Fruit fly (Drosophila melanogaster) whole organism, embryonic: ENCODE data around the gene Mob3.

Experiments
- Aef1 ChIP-seq: fragments of 200-800 bp; sonication (Bioruptor generic); IDR thresholded peaks from 3 replicates; pipeline ENCODE4 v1.3.6; 2022; ENCODE audit warnings: missing biosample characterization, missing genetic modification characterization
- Atf-2 ChIP-seq: fragments of 200-800 bp; sonication (Bioruptor generic); optimal IDR thresholded peaks from 2 replicates; lab custom pipeline; 2016; ENCODE audit warnings: missing biosample characterization, missing genetic modification characterization
- Awh ChIP-seq: fragments of 200-800 bp; sonication (Bioruptor generic); IDR thresholded peaks from 2 replicates; pipeline ENCODE4, ENCODE4 v1.3.6; 2022; ENCODE audit warnings: missing biosample characterization, missing genetic modification characterization
- BtbVII ChIP-seq: fragments of 200-800 bp; sonication (Bioruptor generic); optimal IDR thresholded peaks from 3 replicates; lab custom pipeline; 2017; ENCODE audit warnings: missing biosample characterization, mild to moderate bottlenecking, missing genetic modification characterization
- CG10267 ChIP-seq: fragments of 200-800 bp; sonication (Bioruptor generic); optimal IDR thresholded peaks from 2 replicates; lab custom pipeline; 2018; ENCODE audit warnings: missing biosample characterization, mild to moderate bottlenecking, missing genetic modification characterization, moderate library complexity
- CG13287 ChIP-seq: fragments of 200-800 bp; sonication (Bioruptor generic); IDR thresholded peaks from 2 replicates; pipeline ENCODE4 v1.3.6; 2022; ENCODE audit warnings: missing biosample characterization, missing genetic modification characterization; ENCODE audit not compliant: partially characterized antibody
- CG13424 ChIP-seq: fragments of 200-800 bp; sonication (Bioruptor generic); optimal IDR thresholded peaks from 2 replicates; lab custom pipeline; 2019; ENCODE audit warnings: missing biosample characterization, mild to moderate bottlenecking, missing genetic modification characterization, moderate library complexity
- CG1647 ChIP-seq: fragments of 200-800 bp; sonication (Bioruptor generic); optimal IDR thresholded peaks from 3 replicates; lab custom pipeline; 2016; ENCODE audit warnings: missing biosample characterization, missing genetic modification characterization
- CG17912 ChIP-seq: fragments of 200-800 bp; sonication (Bioruptor generic); optimal IDR thresholded peaks from 2 replicates; lab custom pipeline; 2018; ENCODE audit warnings: missing biosample characterization, mild to moderate bottlenecking, missing genetic modification characterization
- CG18619 ChIP-seq: fragments of 200-800 bp; sonication (Bioruptor generic); optimal IDR thresholded peaks from 3 replicates; lab custom pipeline; 2017; ENCODE audit warnings: missing biosample characterization, mild to moderate bottlenecking, missing genetic modification characterization
- CG31224 ChIP-seq: fragments of 200-800 bp; sonication (Bioruptor generic); IDR thresholded peaks from 2 replicates; pipeline ENCODE4 v1.3.6; 2022; ENCODE audit warnings: missing biosample characterization, missing genetic modification characterization
- CG31388 ChIP-seq: fragments of 200-800 bp; sonication (Bioruptor generic); optimal IDR thresholded peaks from 2 replicates; lab custom pipeline; 2016; ENCODE audit warnings: missing biosample characterization, missing genetic modification characterization
- CG33213 ChIP-seq: fragments of 200-800 bp; sonication (Bioruptor generic); optimal IDR thresholded peaks from 3 replicates; lab custom pipeline; 2016; ENCODE audit warnings: missing biosample characterization, missing genetic modification characterization
- CG4282 ChIP-seq: fragments of 200-800 bp; sonication (Bioruptor generic); optimal IDR thresholded peaks from 2 replicates; lab custom pipeline; 2016; ENCODE audit warnings: missing biosample characterization, missing genetic modification characterization
- CG6689 ChIP-seq: fragments of 200-800 bp; sonication (Bioruptor generic); IDR thresholded peaks from 2 replicates; pipeline ENCODE4 v1.3.6; 2022; ENCODE audit warnings: missing biosample characterization, missing genetic modification characterization
- CG7786 ChIP-seq: fragments of 200-800 bp; sonication (Bioruptor generic); optimal IDR thresholded peaks from 2 replicates; lab custom pipeline; 2016; ENCODE audit warnings: missing biosample characterization, missing genetic modification characterization
- CG8388 ChIP-seq: fragments of 200-800 bp; sonication (Bioruptor generic); optimal IDR thresholded peaks from 2 replicates; lab custom pipeline; 2019; ENCODE audit warnings: missing biosample characterization, mild to moderate bottlenecking, missing genetic modification characterization, moderate library complexity
- Dbx ChIP-seq: fragments of 200-800 bp; sonication (Bioruptor generic); IDR thresholded peaks from 3 replicates; pipeline ENCODE4 v1.3.6; 2022; ENCODE audit warnings: missing biosample characterization, missing genetic modification characterization
- Dref ChIP-seq: fragments of 200-800 bp; sonication (Bioruptor generic); IDR thresholded peaks from 2 replicates; pipeline ENCODE4 v1.3.6; 2022; ENCODE audit warnings: missing biosample characterization, missing genetic modification characterization
- E2f2 ChIP-seq: fragments of 200-800 bp; sonication (Bioruptor generic); IDR thresholded peaks from 2 replicates; pipeline ENCODE4 v1.3.6; 2022; ENCODE audit warnings: missing biosample characterization, missing genetic modification characterization
- Eip74EF ChIP-seq, 2 experiments: fragments of 200-800 bp in 1 of 2; fragments of >200 bp in 1 of 2; sonication (Bioruptor generic) in 1 of 2; optimal IDR thresholded peaks; 2 replicates each; lab custom pipeline; 2017 to 2019; ENCODE audit warnings: missing biosample characterization in 2 of 2, missing genetic modification characterization in 2 of 2, mild to moderate bottlenecking in 1 of 2, moderate library complexity in 1 of 2
- Ets65A ChIP-seq: fragments of 200-800 bp; sonication (Bioruptor generic); peaks from one replicate; lab custom pipeline; 2016; ENCODE audit warnings: missing biosample characterization, missing genetic modification characterization
- Fer1 ChIP-seq: fragments of 200-800 bp; sonication (Bioruptor generic); optimal IDR thresholded peaks from 2 replicates; lab custom pipeline; 2017; ENCODE audit warnings: missing biosample characterization, mild to moderate bottlenecking, missing genetic modification characterization
- HLHmδ ChIP-seq: fragments of 200-800 bp; sonication (Bioruptor generic); optimal IDR thresholded peaks from 2 replicates; lab custom pipeline; 2018; ENCODE audit warnings: missing biosample characterization, mild to moderate bottlenecking, missing genetic modification characterization, moderate library complexity
- HmgD ChIP-seq: fragments of 200-800 bp; sonication (Bioruptor generic); optimal IDR thresholded peaks from 3 replicates; lab custom pipeline; 2016; ENCODE audit warnings: missing biosample characterization, missing genetic modification characterization
- HmgZ ChIP-seq: fragments of 200-800 bp; sonication (Bioruptor generic); optimal IDR thresholded peaks from 2 replicates; lab custom pipeline; 2018; ENCODE audit warnings: missing biosample characterization, mild to moderate bottlenecking, missing genetic modification characterization
- Hr78 ChIP-seq, 2 experiments: fragments of 200-800 bp in 1 of 2; fragments of >200 bp in 1 of 2; sonication (Bioruptor generic) in 1 of 2; optimal IDR thresholded peaks; 2 replicates each; lab custom pipeline; 2017 to 2019; ENCODE audit warnings: missing biosample characterization in 2 of 2, missing genetic modification characterization in 2 of 2, mild to moderate bottlenecking in 1 of 2, moderate library complexity in 1 of 2
- Med ChIP-seq: fragments of 200-800 bp; sonication (Bioruptor generic); peaks from one replicate; lab custom pipeline; 2016; ENCODE audit warnings: missing biosample characterization, missing genetic modification characterization, mild to moderate bottlenecking, inconsistent platforms, moderate library complexity
- Opbp ChIP-seq: fragments of 200-800 bp; sonication (Bioruptor generic); IDR thresholded peaks from 3 replicates; pipeline ENCODE4 v1.3.6; 2022; ENCODE audit warnings: missing biosample characterization, missing genetic modification characterization; ENCODE audit not compliant: partially characterized antibody
- TFAM ChIP-seq: fragments of 200-800 bp; sonication (Bioruptor generic); optimal IDR thresholded peaks from 2 replicates; lab custom pipeline; 2017; ENCODE audit warnings: missing biosample characterization, missing genetic modification characterization, inconsistent platforms
- Xrp1 ChIP-seq: fragments of 200-800 bp; sonication (Bioruptor generic); IDR thresholded peaks from 2 replicates; pipeline ENCODE4 v1.3.6; 2022; ENCODE audit warnings: missing biosample characterization, missing genetic modification characterization
- abd-A ChIP-seq: fragments of 200-800 bp; sonication (Bioruptor generic); optimal IDR thresholded peaks from 3 replicates; lab custom pipeline; 2019; ENCODE audit warnings: missing biosample characterization, mild to moderate bottlenecking, missing genetic modification characterization, moderate library complexity
- ash1 ChIP-seq: fragments of 200-800 bp; sonication (Bioruptor generic); optimal IDR thresholded peaks from 2 replicates; lab custom pipeline; 2018; ENCODE audit warnings: missing biosample characterization, mild to moderate bottlenecking, missing genetic modification characterization
- btn ChIP-seq: fragments of 200-800 bp; sonication (Bioruptor generic); optimal IDR thresholded peaks from 2 replicates; lab custom pipeline; 2016; ENCODE audit warnings: missing biosample characterization, missing genetic modification characterization
- cas ChIP-seq: fragments of 200-800 bp; sonication (Bioruptor generic); IDR thresholded peaks from 2 replicates; pipeline ENCODE4 v1.3.6; 2022; ENCODE audit warnings: missing biosample characterization, missing genetic modification characterization
- crc ChIP-seq: fragments of 200-800 bp; sonication (Bioruptor generic); optimal IDR thresholded peaks from 2 replicates; lab custom pipeline; 2016; ENCODE audit warnings: missing biosample characterization, missing genetic modification characterization
- dan ChIP-seq: fragments of 200-800 bp; sonication (Bioruptor generic); IDR thresholded peaks from 2 replicates; pipeline ENCODE4 v1.3.6; 2022; ENCODE audit warnings: missing biosample characterization, missing genetic modification characterization
- eve ChIP-seq, 2 experiments: fragments of >200 bp; optimal IDR thresholded peaks; 2 replicates each; lab custom pipeline; 2017; ENCODE audit warnings: missing biosample characterization in 2 of 2, missing genetic modification characterization in 2 of 2
- exex ChIP-seq: fragments of 200-800 bp; sonication (Bioruptor generic); optimal IDR thresholded peaks from 4 replicates; lab custom pipeline; 2018; ENCODE audit warnings: missing biosample characterization, mild to moderate bottlenecking, missing genetic modification characterization, moderate library complexity
- fd102C ChIP-seq: fragments of 200-800 bp; sonication (Bioruptor generic); optimal IDR thresholded peaks from 2 replicates; lab custom pipeline; 2018; ENCODE audit warnings: missing biosample characterization, mild to moderate bottlenecking, missing genetic modification characterization, moderate library complexity
- ham ChIP-seq: fragments of 200-800 bp; sonication (Bioruptor generic); IDR thresholded peaks from 2 replicates; pipeline ENCODE4 v1.3.6; 2022; ENCODE audit warnings: missing biosample characterization, missing genetic modification characterization
- insv ChIP-seq, 2 experiments: fragments of 200-800 bp; sonication (Bioruptor generic); optimal IDR thresholded peaks; 3 replicates each; lab custom pipeline; 2016 to 2018; ENCODE audit warnings: missing biosample characterization in 2 of 2, missing genetic modification characterization in 2 of 2
- lmd ChIP-seq: fragments of 200-800 bp; sonication (Bioruptor generic); IDR thresholded peaks from 2 replicates; pipeline ENCODE4 v1.3.6; 2022; ENCODE audit warnings: missing biosample characterization, missing genetic modification characterization
- maf-S ChIP-seq: fragments of 200-800 bp; sonication (Bioruptor generic); optimal IDR thresholded peaks from 2 replicates; lab custom pipeline; 2016; ENCODE audit warnings: missing biosample characterization, missing genetic modification characterization
- nom ChIP-seq: fragments of 200-800 bp; sonication (Bioruptor generic); optimal IDR thresholded peaks from 2 replicates; lab custom pipeline; 2017; ENCODE audit warnings: missing biosample characterization, missing genetic modification characterization, mild to moderate bottlenecking, moderate library complexity, missing genetic modification reagents
- sens ChIP-seq: fragments of 200-800 bp; sonication (Bioruptor generic); peaks from one replicate; lab custom pipeline; 2016; ENCODE audit warnings: missing biosample characterization, missing genetic modification characterization
- sr ChIP-seq: fragments of 200-800 bp; sonication (Bioruptor generic); IDR thresholded peaks from 3 replicates; pipeline ENCODE4 v1.3.6; 2022; ENCODE audit warnings: missing biosample characterization, missing genetic modification characterization
- stwl ChIP-seq: fragments of 200-800 bp; sonication (Bioruptor generic); optimal IDR thresholded peaks from 3 replicates; lab custom pipeline; 2018; ENCODE audit warnings: missing biosample characterization, mild to moderate bottlenecking, missing genetic modification characterization, moderate library complexity
- tap ChIP-seq: fragments of 200-800 bp; optimal IDR thresholded peaks from 3 replicates; lab custom pipeline; 2019; ENCODE audit warnings: missing biosample characterization, mild to moderate bottlenecking, missing genetic modification characterization, moderate library complexity
- tll ChIP-seq, 2 experiments: fragments of 200-800 bp in 1 of 2; fragments of >200 bp in 1 of 2; sonication (Bioruptor generic) in 1 of 2; optimal IDR thresholded peaks; 2 replicates each; lab custom pipeline; 2017 to 2019; ENCODE audit warnings: missing biosample characterization in 2 of 2, missing genetic modification characterization in 2 of 2, mild to moderate bottlenecking in 1 of 2, moderate library complexity in 1 of 2
- vvl ChIP-seq: fragments of 200-800 bp; sonication (Bioruptor generic); IDR thresholded peaks from 2 replicates; pipeline ENCODE4 v1.3.6; 2022; ENCODE audit warnings: missing biosample characterization, missing genetic modification characterization
- zfh1 ChIP-seq: fragments of 200-800 bp; sonication (Bioruptor generic); IDR thresholded peaks from 3 replicates; pipeline ENCODE4 v1.3.6; 2022; ENCODE audit warnings: missing biosample characterization, missing genetic modification characterization

Mob3 gene

dm6 chr2L:10303786-10304185, 38.6 kb downstream of the Mob3 start, which contains the start of gene nmd (continued):
- TF ChIP-seq CG31224 (GFP tag; lab: Robert Waterston, UW) (no peak), Med (GFP tag; lab: Kevin White, UChicago) (no peak), fd102C (GFP tag; lab: Kevin White, UChicago) (no peak), dan (GFP tag; lab: Robert Waterston, UW) (no peak), btn (no peak), Dbx (no peak), HmgZ (peak; percentile 19), Fer1 (peak; percentile 50), lmd (no peak), sens (GFP tag; lab: Kevin White, UChicago) (no peak), Awh (GFP tag; lab: Robert Waterston, UW) (0 out of 2 replicates have a peak, but pooled peaks have one; percentile 28), Opbp (GFP tag; lab: Robert Waterston, UW) (no peak), CG13287 (peak; percentile 53), zfh1 (GFP tag; lab: Robert Waterston, UW) (no peak), sr (GFP tag; lab: Robert Waterston, UW) (no peak), ash1 (GFP tag; lab: Kevin White, UChicago) (no peak), CG8388 (GFP tag; lab: Kevin White, UChicago) (no peak), abd-A (tag; lab: Kevin White, UChicago) (no peak), crc (GFP tag; lab: Kevin White, UChicago) (no peak), Dref (GFP tag; lab: Robert Waterston, UW) (peak; percentile 59), exex (tag; lab: Kevin White, UChicago) (no peak), HmgD (GFP tag; lab: Kevin White, UChicago) (peak; percentile 34), CG31388 (no peak), CG6689 (no peak), CG33213 (GFP tag; lab: Kevin White, UChicago) (peak; percentile 49), Aef1 (no peak), insv (GFP tag; optimal IDR thresholded peaks at IDR 0.05; lab: Kevin White, UChicago) (no peak), CG17912 (GFP tag; lab: Kevin White, UChicago) (no peak), Hr78 (GFP tag; optimal IDR thresholded peaks at IDR 0.05; lab: Kevin White, UChicago) (no peak), CG1647 (no peak), maf-S (GFP tag; lab: Kevin White, UChicago) (peak; percentile 9), E2f2 (peak; percentile 35; the same call in 1 of the 2 replicates), nom (GFP tag; lab: Kevin White, UChicago) (peak; percentile 24), Ets65A (GFP tag; lab: Kevin White, UChicago) (peak; percentile 60), CG7786 (GFP tag; lab: Kevin White, UChicago) (no peak), CG4282 (GFP tag; lab: Kevin White, UChicago) (no peak), Atf-2 (GFP tag; lab: Kevin White, UChicago) (no peak), HLHmδ (GFP tag; lab: Kevin White, UChicago) (no peak), tap (tag; lab: Kevin White, UChicago) (no peak), vvl (GFP tag; lab: Robert Waterston, UW) (no peak), CG10267 (tag; lab: Kevin White, UChicago) (peak; percentile 14), CG18619 (GFP tag; lab: Kevin White, UChicago) (no peak), BtbVII (no peak), cas (GFP tag; lab: Robert Waterston, UW) (no peak), ham (no peak), Eip74EF (GFP tag; optimal IDR thresholded peaks at IDR 0.05; lab: Kevin White, UChicago) (no peak), CG13424 (tag; lab: Kevin White, UChicago) (no peak), TFAM (GFP tag; lab: Kevin White, UChicago) (no peak), eve (GFP tag; optimal IDR thresholded peaks at IDR 0.05; lab: Kevin White, UChicago) (no peak), stwl (peak; percentile 90), tll (GFP tag; optimal IDR thresholded peaks at IDR 0.05; lab: Kevin White, UChicago) (no peak), Xrp1 (GFP tag; lab: Robert Waterston, UW) (no peak)
